Fruit fly (Drosophila melanogaster): ENCODE data around the gene CG15458.

The CG15458 gene

dm6 chrX:20429482-20430204 lies 15.6 kb upstream of the CG15458 start, which contains the start of the genes CG11710 and mal (continued):
- TF ChIP-seq phol (tag; optimal IDR thresholded peaks at IDR 0.05) (peak; percentile 87), CG32767 (GFP tag; IDR thresholded peaks at IDR 0.05) (peak; percentile 59; the same call in 1 of the 2 replicates), en (GFP tag; optimal IDR thresholded peaks at IDR 0.05) (peak; percentile 72), CG10321 (GFP tag; IDR thresholded peaks at IDR 0.05) (no peak), CG2202 (tag; optimal IDR thresholded peaks at IDR 0.05) (peak; percentile 36), sisA (GFP tag; IDR thresholded peaks at IDR 0.05) (peak; percentile 72), sr (GFP tag; IDR thresholded peaks at IDR 0.05) (no peak), kah (GFP tag; optimal IDR thresholded peaks at IDR 0.05) (peak; percentile 60), dan (GFP tag; IDR thresholded peaks at IDR 0.05) (no peak), Hr78 (GFP tag; optimal IDR thresholded peaks at IDR 0.05) (no peak), CG11696 (GFP tag; IDR thresholded peaks at IDR 0.05) (no peak), Taf1 (GFP tag; IDR thresholded peaks at IDR 0.05) (peak; percentile 23; the same call in 1 of the 2 replicates), Nf-YB (GFP tag; optimal IDR thresholded peaks at IDR 0.05) (peak; percentile 33), fd96Cb (tag; optimal IDR thresholded peaks at IDR 0.05) (peak; percentile 81), Antp (GFP tag; optimal IDR thresholded peaks at IDR 0.05) (peak; percentile 50), D19A (tag; optimal IDR thresholded peaks at IDR 0.05) (peak; percentile 99), NK7.1 (GFP tag; optimal IDR thresholded peaks at IDR 0.05) (peak; percentile 73), CG6654 (GFP tag; optimal IDR thresholded peaks at IDR 0.05) (peak; percentile 58), kay (GFP tag; optimal IDR thresholded peaks at IDR 0.05) (peak; percentile 54), dysf (GFP tag; IDR thresholded peaks at IDR 0.05) (peak; percentile 91), CG6765 (GFP tag; optimal IDR thresholded peaks at IDR 0.05) (peak; percentile 72), Xbp1 (GFP tag; optimal IDR thresholded peaks at IDR 0.05) (peak; percentile 73), Max (GFP tag; optimal IDR thresholded peaks at IDR 0.05) (peak; percentile 72), Usf (GFP tag; optimal IDR thresholded peaks at IDR 0.05) (peak; percentile 41), prd (optimal IDR thresholded peaks at IDR 0.05) (no peak), prd (GFP tag; IDR thresholded peaks at IDR 0.05) (peak; percentile 81), Sry-δ (GFP tag; optimal IDR thresholded peaks at IDR 0.05) (peak; percentile 36), Dfd (GFP tag; optimal IDR thresholded peaks at IDR 0.05) (no peak), Six4 (GFP tag; optimal IDR thresholded peaks at IDR 0.05) (peak; percentile 81), ranshi (GFP tag; IDR thresholded peaks at IDR 0.05) (peak; percentile 60; the same call in 1 of the 2 replicates), H15 (GFP tag; IDR thresholded peaks at IDR 0.05) (peak; percentile 64; the same call in 2 of the 3 replicates), Eip74EF (GFP tag; optimal IDR thresholded peaks at IDR 0.05) (no peak), CG34224 (GFP tag; IDR thresholded peaks at IDR 0.05; ENCODE audit: partially characterized antibody) (peak; percentile 51; the same call in 1 of the 3 replicates), NFAT (GFP tag; IDR thresholded peaks at IDR 0.05) (peak; percentile 13; the same call in 1 of the 2 replicates), tgo (GFP tag; IDR thresholded peaks at IDR 0.05) (peak; percentile 77), CG6175 (GFP tag; IDR thresholded peaks at IDR 0.05) (no peak), br (optimal IDR thresholded peaks at IDR 0.05) (no peak), CG4404 (GFP tag; IDR thresholded peaks at IDR 0.05) (peak; percentile 58; the same call in 1 of the 2 replicates), CG4730 (GFP tag; IDR thresholded peaks at IDR 0.05) (peak; percentile 60; the same call in 1 of the 2 replicates), sens (GFP tag) (peak; percentile 95), CG1024 (GFP tag; IDR thresholded peaks at IDR 0.05) (no peak), CG12155 (GFP tag; optimal IDR thresholded peaks at IDR 0.05) (peak; percentile 67), sob (GFP tag; IDR thresholded peaks at IDR 0.05) (peak; percentile 78), trem (tag; optimal IDR thresholded peaks at IDR 0.05) (peak; percentile 60), Atf3 (GFP tag; optimal IDR thresholded peaks at IDR 0.05) (no peak), chn (GFP tag; optimal IDR thresholded peaks at IDR 0.05) (peak; percentile 61), gt (GFP tag; IDR thresholded peaks at IDR 0.05) (no peak), CG1233 (GFP tag; optimal IDR thresholded peaks at IDR 0.05) (peak; percentile 81), az2 (GFP tag; optimal IDR thresholded peaks at IDR 0.05) (peak; percentile 68), H2.0 (GFP tag; IDR thresholded peaks at IDR 0.05) (peak; percentile 50), CkIIα-i1 (GFP tag; IDR thresholded peaks at IDR 0.05) (no peak)

Data from whole organism, embryonic.